Fruit fly (Drosophila melanogaster) whole organism, embryonic: ENCODE data around the gene CG3091.

ENCODE experiments used
- Antp ChIP-seq: fragments of 200-800 bp; sonication (Bioruptor generic); optimal IDR thresholded peaks from 3 replicates; lab custom pipeline; 2016; ENCODE audit warnings: missing biosample characterization, missing genetic modification characterization
- Awh ChIP-seq: fragments of 200-800 bp; sonication (Bioruptor generic); IDR thresholded peaks from 2 replicates; pipeline ENCODE4, ENCODE4 v1.3.6; 2022; ENCODE audit warnings: missing biosample characterization, missing genetic modification characterization
- BtbVII ChIP-seq: fragments of 200-800 bp; sonication (Bioruptor generic); optimal IDR thresholded peaks from 3 replicates; lab custom pipeline; 2017; ENCODE audit warnings: missing biosample characterization, mild to moderate bottlenecking, missing genetic modification characterization
- Bteb2 ChIP-seq: fragments of 200-800 bp; sonication (Bioruptor generic); optimal IDR thresholded peaks from 2 replicates; lab custom pipeline; 2016; ENCODE audit warnings: missing biosample characterization, missing genetic modification characterization
- CG10543 ChIP-seq: fragments of 200-800 bp; sonication (Bioruptor generic); optimal IDR thresholded peaks from 3 replicates; lab custom pipeline; 2017; ENCODE audit warnings: missing biosample characterization, mild to moderate bottlenecking, missing genetic modification characterization, moderate library complexity
- CG10979 ChIP-seq: fragments of 200-800 bp; sonication (Bioruptor generic); optimal IDR thresholded peaks from 2 replicates; lab custom pipeline; 2018; ENCODE audit warnings: missing biosample characterization, mild to moderate bottlenecking, missing genetic modification characterization, moderate library complexity
- CG11504 ChIP-seq: fragments of 200-800 bp; sonication (Bioruptor generic); optimal IDR thresholded peaks from 3 replicates; lab custom pipeline; 2019; ENCODE audit warnings: missing biosample characterization, mild to moderate bottlenecking, missing genetic modification characterization, moderate library complexity
- CG12391 ChIP-seq: fragments of 200-800 bp; sonication (Bioruptor generic); optimal IDR thresholded peaks from 3 replicates; lab custom pipeline; 2018; ENCODE audit warnings: missing biosample characterization, mild to moderate bottlenecking, missing genetic modification characterization, moderate library complexity
- CG12744 ChIP-seq: fragments of 200-800 bp; sonication (Bioruptor generic); optimal IDR thresholded peaks from 2 replicates; lab custom pipeline; 2016; ENCODE audit warnings: missing biosample characterization, missing genetic modification characterization
- CG14014 ChIP-seq: fragments of 200-800 bp; sonication (Bioruptor generic); IDR thresholded peaks from 2 replicates; pipeline ENCODE4 v1.3.6; 2022; ENCODE audit warnings: missing biosample characterization, missing genetic modification characterization
- CG15011 ChIP-seq: fragments of 200-800 bp; sonication (Bioruptor generic); optimal IDR thresholded peaks from 3 replicates; lab custom pipeline; 2018; ENCODE audit warnings: missing biosample characterization, mild to moderate bottlenecking, missing genetic modification characterization
- CG15269 ChIP-seq: fragments of 200-800 bp; sonication (Bioruptor generic); optimal IDR thresholded peaks from 2 replicates; lab custom pipeline; 2018; ENCODE audit warnings: missing biosample characterization, mild to moderate bottlenecking, missing genetic modification characterization, moderate library complexity
- CG31365 ChIP-seq: fragments of 200-800 bp; sonication (Bioruptor generic); optimal IDR thresholded peaks from 2 replicates; lab custom pipeline; 2018; ENCODE audit warnings: missing biosample characterization, mild to moderate bottlenecking, missing genetic modification characterization
- CG33213 ChIP-seq: fragments of 200-800 bp; sonication (Bioruptor generic); optimal IDR thresholded peaks from 3 replicates; lab custom pipeline; 2016; ENCODE audit warnings: missing biosample characterization, missing genetic modification characterization
- CG3995 ChIP-seq: fragments of 200-800 bp; sonication (Bioruptor generic); optimal IDR thresholded peaks from 3 replicates; lab custom pipeline; 2016; ENCODE audit warnings: missing biosample characterization, missing genetic modification characterization
- CG4820 ChIP-seq: fragments of 200-800 bp; sonication (Bioruptor generic); optimal IDR thresholded peaks from 3 replicates; lab custom pipeline; 2016; ENCODE audit warnings: missing biosample characterization, missing genetic modification characterization
- CG5953 ChIP-seq: fragments of 200-800 bp; sonication (Bioruptor generic); IDR thresholded peaks from 2 replicates; pipeline ENCODE4 v1.3.6; 2022; ENCODE audit warnings: missing biosample characterization, missing genetic modification characterization
- CG8944 ChIP-seq: fragments of 200-800 bp; sonication (Bioruptor generic); optimal IDR thresholded peaks from 3 replicates; lab custom pipeline; 2016; ENCODE audit warnings: missing biosample characterization, missing genetic modification characterization
- CoRest ChIP-seq: fragments of 200-800 bp; sonication (Bioruptor generic); optimal IDR thresholded peaks from 3 replicates; lab custom pipeline; 2018; ENCODE audit warnings: missing biosample characterization, mild to moderate bottlenecking, missing genetic modification characterization, moderate library complexity
- Fer1 ChIP-seq: fragments of 200-800 bp; sonication (Bioruptor generic); optimal IDR thresholded peaks from 2 replicates; lab custom pipeline; 2017; ENCODE audit warnings: missing biosample characterization, mild to moderate bottlenecking, missing genetic modification characterization
- Fer3 ChIP-seq: fragments of 200-800 bp; sonication (Bioruptor generic); optimal IDR thresholded peaks from 2 replicates; lab custom pipeline; 2018; ENCODE audit warnings: missing biosample characterization, mild to moderate bottlenecking, missing genetic modification characterization, moderate library complexity
- GATAe ChIP-seq: fragments of 200-800 bp; sonication (Bioruptor generic); conservative IDR thresholded peaks from 2 replicates; pipeline ENCODE4 v1.3.6; 2022; ENCODE audit warnings: missing biosample characterization, missing genetic modification characterization
- Hr51 ChIP-seq, 2 experiments: fragments of 200-800 bp; sonication (Bioruptor generic); optimal IDR thresholded peaks; 2 replicates in 1 of 2; 3 replicates in 1 of 2; lab custom pipeline; 2016 to 2018; ENCODE audit warnings: missing biosample characterization in 2 of 2, missing genetic modification characterization in 2 of 2, mild to moderate bottlenecking in 1 of 2, moderate library complexity in 1 of 2
- Kr ChIP-seq: fragments of 200-800 bp; sonication (Bioruptor generic); optimal IDR thresholded peaks from 2 replicates; lab custom pipeline; 2017; ENCODE audit warnings: missing biosample characterization, mild to moderate bottlenecking, missing genetic modification characterization
- Mes4 ChIP-seq: fragments of 200-800 bp; sonication (Bioruptor generic); optimal IDR thresholded peaks from 2 replicates; lab custom pipeline; 2016; ENCODE audit warnings: missing biosample characterization, missing genetic modification characterization
- NC2β ChIP-seq: fragments of 200-800 bp; sonication (Bioruptor generic); optimal IDR thresholded peaks from 2 replicates; lab custom pipeline; 2016; ENCODE audit warnings: missing biosample characterization, missing genetic modification characterization
- Optix ChIP-seq: fragments of 200-800 bp; sonication (Bioruptor generic); IDR thresholded peaks from 3 replicates; pipeline ENCODE4 v1.3.6; 2022; ENCODE audit warnings: missing biosample characterization, missing genetic modification characterization
- Sry-β ChIP-seq: fragments of 200-800 bp; sonication (Bioruptor generic); optimal IDR thresholded peaks from 2 replicates; lab custom pipeline; 2018; ENCODE audit warnings: missing biosample characterization, mild to moderate bottlenecking, missing genetic modification characterization, moderate library complexity
- Usf ChIP-seq: fragments of 200-800 bp; sonication (Bioruptor generic); optimal IDR thresholded peaks from 2 replicates; lab custom pipeline; 2017; ENCODE audit warnings: missing genotype, missing biosample characterization, missing genetic modification characterization
- ab ChIP-seq: fragments of 200-800 bp; sonication (Bioruptor generic); optimal IDR thresholded peaks from 2 replicates; lab custom pipeline; 2016; ENCODE audit warnings: missing biosample characterization, missing genetic modification characterization
- ac ChIP-seq: fragments of 200-800 bp; sonication (Bioruptor generic); optimal IDR thresholded peaks from 3 replicates; lab custom pipeline; 2017; ENCODE audit warnings: missing biosample characterization, mild to moderate bottlenecking, missing genetic modification characterization
- ap ChIP-seq: fragments of 200-800 bp; sonication (Bioruptor generic); IDR thresholded peaks from 2 replicates; pipeline ENCODE4 v1.3.6; 2022; ENCODE audit warnings: missing biosample characterization, missing genetic modification characterization
- chm ChIP-seq: fragments of 200-800 bp; sonication (Bioruptor generic); IDR thresholded peaks from 2 replicates; pipeline ENCODE4 v1.3.6; 2022; ENCODE audit warnings: missing biosample characterization, missing genetic modification characterization
- dpn ChIP-seq, 2 experiments: fragments of 200-800 bp; sonication (Bioruptor generic); optimal IDR thresholded peaks; 3 replicates each; lab custom pipeline; 2016; ENCODE audit warnings: missing biosample characterization in 2 of 2, missing genetic modification characterization in 2 of 2
- hb ChIP-seq: fragments of 200-800 bp; sonication (Bioruptor generic); IDR thresholded peaks from 3 replicates; pipeline ENCODE4 v1.3.6; 2022; ENCODE audit warnings: missing biosample characterization, missing genetic modification characterization; ENCODE audit not compliant: partially characterized antibody
- hbn ChIP-seq: fragments of 200-800 bp; sonication (Bioruptor generic); IDR thresholded peaks from 2 replicates; pipeline ENCODE4 v1.3.6; 2022; ENCODE audit warnings: missing biosample characterization, missing genetic modification characterization; ENCODE audit not compliant: partially characterized antibody
- hth ChIP-seq: fragments of >200 bp; optimal IDR thresholded peaks from 2 replicates; lab custom pipeline; 2017; ENCODE audit warnings: inconsistent platforms
- insv ChIP-seq, 2 experiments: fragments of 200-800 bp; sonication (Bioruptor generic); optimal IDR thresholded peaks; 3 replicates each; lab custom pipeline; 2016 to 2018; ENCODE audit warnings: missing biosample characterization in 2 of 2, missing genetic modification characterization in 2 of 2
- inv ChIP-seq: fragments of 200-800 bp; sonication (Bioruptor generic); IDR thresholded peaks from 2 replicates; pipeline ENCODE4 v1.3.6; 2022; ENCODE audit warnings: missing biosample characterization, missing genetic modification characterization; ENCODE audit not compliant: partially characterized antibody
- lilli ChIP-seq: fragments of 200-800 bp; sonication (Bioruptor generic); optimal IDR thresholded peaks from 3 replicates; lab custom pipeline; 2016; ENCODE audit warnings: missing biosample characterization, missing genetic modification characterization
- maf-S ChIP-seq: fragments of 200-800 bp; sonication (Bioruptor generic); optimal IDR thresholded peaks from 2 replicates; lab custom pipeline; 2016; ENCODE audit warnings: missing biosample characterization, missing genetic modification characterization
- nau ChIP-seq: fragments of 200-800 bp; sonication (Bioruptor generic); optimal IDR thresholded peaks from 3 replicates; lab custom pipeline; 2017; ENCODE audit warnings: missing biosample characterization, mild to moderate bottlenecking, missing genetic modification characterization, missing genetic modification reagents
- nerfin-2 ChIP-seq: fragments of 200-800 bp; sonication (Bioruptor generic); IDR thresholded peaks from 2 replicates; pipeline ENCODE4 v1.3.6; 2022; ENCODE audit warnings: missing biosample characterization, missing genetic modification characterization; ENCODE audit not compliant: partially characterized antibody
- sd ChIP-seq: fragments of 200-800 bp; sonication (Bioruptor generic); optimal IDR thresholded peaks from 3 replicates; lab custom pipeline; 2018; ENCODE audit warnings: missing biosample characterization, mild to moderate bottlenecking, missing genetic modification characterization, moderate library complexity
- slbo ChIP-seq: fragments of 200-800 bp; sonication (Bioruptor generic); IDR thresholded peaks from 2 replicates; pipeline ENCODE4 v1.3.6; 2022; ENCODE audit warnings: missing biosample characterization, missing genetic modification characterization
- sob ChIP-seq: fragments of 200-800 bp; sonication (Bioruptor generic); IDR thresholded peaks from 2 replicates; pipeline ENCODE4 v1.3.6; 2022; ENCODE audit warnings: missing biosample characterization, missing genetic modification characterization
- ssp ChIP-seq: fragments of 200-800 bp; sonication (Bioruptor generic); IDR thresholded peaks from 2 replicates; pipeline ENCODE4 v1.3.6; 2022; ENCODE audit warnings: missing biosample characterization, missing genetic modification characterization
- tap ChIP-seq: fragments of 200-800 bp; optimal IDR thresholded peaks from 3 replicates; lab custom pipeline; 2019; ENCODE audit warnings: missing biosample characterization, mild to moderate bottlenecking, missing genetic modification characterization, moderate library complexity

Gene CG3091

DNA sequence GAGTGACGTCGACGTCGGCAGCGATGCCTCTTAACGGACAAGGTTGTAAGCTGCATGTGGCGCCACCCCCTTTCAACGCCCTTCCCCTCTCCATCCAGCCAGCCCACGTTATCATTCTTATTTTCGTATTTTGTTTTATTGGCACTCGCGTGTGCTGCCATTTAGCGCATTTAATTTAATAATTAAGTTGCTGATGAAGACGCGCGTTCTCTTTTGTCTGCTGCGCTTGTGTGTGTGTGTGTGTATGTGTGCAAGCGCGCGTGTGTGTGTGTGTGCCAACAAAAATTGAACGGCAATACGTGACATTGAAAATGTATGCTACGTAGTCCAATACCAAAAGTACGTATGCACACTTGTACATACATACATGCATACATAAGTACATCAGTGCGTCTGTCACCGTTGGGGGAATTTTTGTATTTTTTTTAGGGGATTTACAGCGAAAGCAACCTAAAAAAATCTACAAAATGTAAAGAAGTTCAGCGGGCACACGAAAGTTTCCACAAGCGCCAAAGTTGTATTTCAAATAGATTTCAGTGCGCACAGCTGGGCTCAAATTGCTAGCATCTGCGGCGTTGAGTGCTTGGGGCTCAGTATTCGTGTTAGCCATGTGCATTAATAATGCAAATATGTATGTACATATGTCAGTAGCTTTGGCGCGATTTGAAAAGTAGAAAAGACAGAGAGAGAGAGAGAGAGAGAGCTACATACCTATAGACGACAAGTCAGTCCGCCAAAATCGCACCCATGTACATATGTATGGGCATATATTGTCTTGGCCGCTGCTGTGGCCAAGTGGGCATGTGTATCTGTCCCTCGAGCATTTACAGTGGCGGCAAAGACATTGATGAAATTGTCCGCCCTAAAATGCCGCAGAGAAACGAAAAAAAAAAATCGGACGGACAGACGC lies 47.9 kb upstream of the CG3091 start (continued):
- TF ChIP-seq Awh (GFP tag; lab: Robert Waterston, UW) (peak; percentile 85), maf-S (GFP tag; lab: Kevin White, UChicago) (peak; percentile 71), dpn (GFP tag; optimal IDR thresholded peaks at IDR 0.05; lab: Kevin White, UChicago) (peak; percentile 77 to 87), CG15269 (tag; lab: Kevin White, UChicago) (peak; percentile 89), sd (tag; lab: Kevin White, UChicago) (peak; percentile 37), chm (peak; percentile 59; the same call in 1 of the 2 replicates), NC2β (GFP tag; lab: Kevin White, UChicago) (peak; percentile 66), CG10543 (GFP tag; lab: Kevin White, UChicago) (peak; percentile 50), hth (lab: Kevin White, UChicago) (no peak), BtbVII (GFP tag; lab: Kevin White, UChicago) (peak; percentile 63), lilli (GFP tag; lab: Kevin White, UChicago) (peak; percentile 78), Fer1 (peak; percentile 80), hbn (no peak), Usf (peak; percentile 72), ssp (GFP tag; lab: Robert Waterston, UW) (peak; percentile 71), nerfin-2 (GFP tag; lab: Robert Waterston, UW) (no peak), Hr51 (GFP tag; optimal IDR thresholded peaks at IDR 0.05; lab: Kevin White, UChicago) (peak; percentile 44 to 82), CG8944 (GFP tag; lab: Kevin White, UChicago) (peak; percentile 81), CG10979 (tag; lab: Kevin White, UChicago) (peak; percentile 84), CG4820 (peak; percentile 75), Fer3 (tag; lab: Kevin White, UChicago) (peak; percentile 76), CG3995 (peak; percentile 20), Sry-β (GFP tag; lab: Kevin White, UChicago) (no peak), Optix (GFP tag; lab: Robert Waterston, UW) (peak; percentile 78; the same call in 2 of the 3 replicates), CG33213 (peak; percentile 74), Bteb2 (GFP tag; lab: Kevin White, UChicago) (peak; percentile 55), inv (no peak), hb (GFP tag; lab: Robert Waterston, UW) (no peak), CG12391 (tag; lab: Kevin White, UChicago) (peak; percentile 79), GATAe (GFP tag; lab: Robert Waterston, UW) (no peak; the same call in 1 of the 2 replicates), Antp (GFP tag; lab: Kevin White, UChicago) (peak; percentile 89), CG31365 (peak; percentile 46), tap (tag; lab: Kevin White, UChicago) (peak; percentile 81), sob (GFP tag; lab: Robert Waterston, UW) (peak; percentile 72), CG12744 (peak; percentile 66), ap (GFP tag; lab: Robert Waterston, UW) (peak; percentile 61), CoRest (tag; lab: Kevin White, UChicago) (peak; percentile 84), CG5953 (GFP tag; lab: Robert Waterston, UW) (peak; percentile 56; the same call in 1 of the 2 replicates), ac (GFP tag; lab: Kevin White, UChicago) (peak; percentile 23), ab (GFP tag; lab: Kevin White, UChicago) (peak; percentile 51), Mes4 (peak; percentile 81), slbo (peak; percentile 71), nau (GFP tag; lab: Kevin White, UChicago) (peak; percentile 71), CG15011 (GFP tag; lab: Kevin White, UChicago) (peak; percentile 71), Kr (GFP tag; lab: Kevin White, UChicago) (no peak), CG14014 (GFP tag; lab: Robert Waterston, UW) (peak; percentile 73), insv (GFP tag; optimal IDR thresholded peaks at IDR 0.05; lab: Kevin White, UChicago) (peak in 1 of 2 experiments; percentile 22), CG11504 (peak; percentile 87)
